Worm (Caenorhabditis elegans): ENCODE results near the gene F55G7.1.

Gene F55G7.1

ce11 chrX:11937343-11937935, 13.2 kb downstream of the F55G7.1 start:
- peak; percentile 97 for TF ChIP-seq nhr-11 (tag; optimal IDR thresholded peaks at IDR 0.05)
- TF ChIP-seq nhr-28 (tag; optimal IDR thresholded peaks at IDR 0.05), result peak; percentile 93
- no peak for TF ChIP-seq ceh-9 (tag; optimal IDR thresholded peaks at IDR 0.05)
- TF ChIP-seq nfya-1 (tag; optimal IDR thresholded peaks at IDR 0.05; ENCODE audit: insufficient read depth), result no peak
- TF ChIP-seq daf-12 (tag; optimal IDR thresholded peaks at IDR 0.05), result peak; percentile 81
- peak; percentile 84 for TF ChIP-seq ceh-16 (tag; optimal IDR thresholded peaks at IDR 0.05)
- peak; percentile 98 for TF ChIP-seq lin-39 (tag; optimal IDR thresholded peaks at IDR 0.05)
- TF ChIP-seq lin-15B (tag; optimal IDR thresholded peaks at IDR 0.05), result peak; percentile 43
- peak; percentile 86 for TF ChIP-seq elt-2 (tag; optimal IDR thresholded peaks at IDR 0.05)
- peak; percentile 94 for TF ChIP-seq fos-1 (tag; optimal IDR thresholded peaks at IDR 0.05)
- TF ChIP-seq elt-1 (tag; optimal IDR thresholded peaks at IDR 0.05), result peak; percentile 75
- TF ChIP-seq mml-1 (tag; optimal IDR thresholded peaks at IDR 0.05), result no peak
- peak; percentile 95 for TF ChIP-seq unc-62 (GFP tag; optimal IDR thresholded peaks at IDR 0.05)
- peak; percentile 94 for TF ChIP-seq aly-2 (tag; optimal IDR thresholded peaks at IDR 0.05)
- peak; percentile 59 for TF ChIP-seq ztf-11 (tag; optimal IDR thresholded peaks at IDR 0.05)
- peak; percentile 78 for TF ChIP-seq nhr-237 (tag; optimal IDR thresholded peaks at IDR 0.05)
- TF ChIP-seq fkh-10 (GFP tag; optimal IDR thresholded peaks at IDR 0.05), result peak; percentile 98
- peak; percentile 30 for TF ChIP-seq nhr-12 (tag; optimal IDR thresholded peaks at IDR 0.05)
- peak; percentile 92 for TF ChIP-seq fkh-2 (tag; optimal IDR thresholded peaks at IDR 0.05)
- TF ChIP-seq mdl-1 (tag; optimal IDR thresholded peaks at IDR 0.05), result peak; percentile 53
- TF ChIP-seq ztf-4 (tag; optimal IDR thresholded peaks at IDR 0.05), result peak; percentile 86
- TF ChIP-seq nhr-43 (tag; optimal IDR thresholded peaks at IDR 0.05; ENCODE audit: poor library complexity, severe bottlenecking), result peak; percentile 99
- peak; percentile 91 for TF ChIP-seq pqm-1 (tag; optimal IDR thresholded peaks at IDR 0.05)
- peak; percentile 95 for TF ChIP-seq egl-27 (tag; optimal IDR thresholded peaks at IDR 0.05)
- TF ChIP-seq R02D3.7 (tag; optimal IDR thresholded peaks at IDR 0.05), result peak; percentile 92
- TF ChIP-seq nhr-76 (tag; optimal IDR thresholded peaks at IDR 0.05), result peak; percentile 88
- peak; percentile 97 for TF ChIP-seq skn-1 (tag; optimal IDR thresholded peaks at IDR 0.05)
- peak; percentile 59 for TF ChIP-seq nhr-67 (tag; optimal IDR thresholded peaks at IDR 0.05)
- TF ChIP-seq ama-1 (optimal IDR thresholded peaks at IDR 0.05), result no peak
- peak in 1 of 2 experiments; percentile 82 for TF ChIP-seq eor-1 (tag; optimal IDR thresholded peaks at IDR 0.05)
- TF ChIP-seq egl-5 (tag; optimal IDR thresholded peaks at IDR 0.05), result peak; percentile 95
- peak; percentile 90 for TF ChIP-seq zag-1 (tag; optimal IDR thresholded peaks at IDR 0.05)
- TF ChIP-seq nhr-25 (tag; optimal IDR thresholded peaks at IDR 0.05), result peak; percentile 98
- TF ChIP-seq hmg-11 (tag; optimal IDR thresholded peaks at IDR 0.05), result peak; percentile 97
- TF ChIP-seq sea-2 (GFP tag; optimal IDR thresholded peaks at IDR 0.05), result no peak
- TF ChIP-seq jun-1 (tag; optimal IDR thresholded peaks at IDR 0.05), result peak; percentile 100
- peak; percentile 95 for TF ChIP-seq snpc-4 (tag; optimal IDR thresholded peaks at IDR 0.05)
- peak; percentile 98 for TF ChIP-seq nhr-77 (tag; optimal IDR thresholded peaks at IDR 0.05)
- TF ChIP-seq pha-4 (tag; optimal IDR thresholded peaks at IDR 0.05), result peak; percentile 99
- peak; percentile 98 for TF ChIP-seq tbx-2 (tag; optimal IDR thresholded peaks at IDR 0.05)
- TF ChIP-seq lsy-12 (tag; optimal IDR thresholded peaks at IDR 0.05), result peak; percentile 95
- peak; percentile 99 for TF ChIP-seq nhr-23 (tag; optimal IDR thresholded peaks at IDR 0.05)
- TF ChIP-seq ceh-28 (tag; optimal IDR thresholded peaks at IDR 0.05), result peak; percentile 100
- TF ChIP-seq ZK546.5 (tag; optimal IDR thresholded peaks at IDR 0.05), result peak; percentile 70
- TF ChIP-seq ceh-82 (tag; optimal IDR thresholded peaks at IDR 0.05), result peak; percentile 98
- peak; percentile 81 to 99 (median 96) for TF ChIP-seq elt-3 (tag; optimal IDR thresholded peaks at IDR 0.05)
- TF ChIP-seq unc-39 (tag; optimal IDR thresholded peaks at IDR 0.05), result peak; percentile 76
